Worm (Caenorhabditis elegans) whole organism, L3 larva: Measurements from ENCODE around the gene spig-7.

Experiments used
- R02D3.7 ChIP-seq: fragments of 150-350 bp; optimal IDR thresholded peaks from 2 replicates; lab custom pipeline; 2014; ENCODE audit warnings: missing biosample characterization, missing genetic modification characterization
- ZK546.5 ChIP-seq: sonication (generic microtip); optimal IDR thresholded peaks from 2 replicates; lab custom pipeline; 2017; ENCODE audit warnings: missing biosample characterization, missing genetic modification characterization
- ama-1 ChIP-seq: fragments of 150-350 bp; optimal IDR thresholded peaks from 2 replicates; lab custom pipeline; 2018
- ceh-82 ChIP-seq: fragments of 150-350 bp; optimal IDR thresholded peaks from 2 replicates; lab custom pipeline; 2014; ENCODE audit warnings: missing biosample characterization, missing genetic modification characterization
- ceh-9 ChIP-seq: sonication (generic microtip); optimal IDR thresholded peaks from 2 replicates; lab custom pipeline; 2018; ENCODE audit warnings: missing biosample characterization, missing genetic modification characterization
- egl-27 ChIP-seq: sonication (generic microtip); optimal IDR thresholded peaks from 4 replicates; lab custom pipeline; 2017; ENCODE audit warnings: missing biosample characterization, missing genetic modification reagents, missing genetic modification characterization
- elt-2 ChIP-seq: sonication (generic microtip); optimal IDR thresholded peaks from 2 replicates; lab custom pipeline; 2016; ENCODE audit warnings: missing genetic modification reagents, mild to moderate bottlenecking, missing genetic modification characterization, missing compliant biosample characterization
- lin-39 ChIP-seq: fragments of 150-350 bp; optimal IDR thresholded peaks from 2 replicates; lab custom pipeline; 2018; ENCODE audit warnings: missing biosample characterization, missing genetic modification reagents, missing genetic modification characterization
- nhr-23 ChIP-seq: fragments of 150-350 bp; optimal IDR thresholded peaks from 2 replicates; lab custom pipeline; 2014; ENCODE audit warnings: missing biosample characterization, missing genetic modification reagents, missing genetic modification characterization
- nhr-76 ChIP-seq: fragments of 150-350 bp; sonication (generic microtip); optimal IDR thresholded peaks from 5 replicates; lab custom pipeline; 2014; ENCODE audit warnings: missing biosample characterization, missing genetic modification characterization
- sea-2 ChIP-seq: fragments of 150-350 bp; sonication (generic microtip); optimal IDR thresholded peaks from 4 replicates; lab custom pipeline; 2014; ENCODE audit warnings: missing biosample characterization, missing genetic modification reagents, missing genetic modification characterization
- skn-1 ChIP-seq: fragments of 150-350 bp; optimal IDR thresholded peaks from 2 replicates; lab custom pipeline; 2014; ENCODE audit warnings: missing biosample characterization, missing genetic modification characterization

- TF ChIP-seq lin-39 (tag; lab: Kevin White, UChicago) = no peak
- TF ChIP-seq ceh-9 (tag; lab: Kevin White, UChicago) = no peak
- TF ChIP-seq ZK546.5 (tag; lab: Kevin White, UChicago) = no peak
- no peak for TF ChIP-seq elt-2 (tag; lab: Kevin White, UChicago)
- no peak for TF ChIP-seq sea-2 (GFP tag; lab: Kevin White, UChicago)
- no peak for TF ChIP-seq skn-1
- no peak for TF ChIP-seq ceh-82 (tag; lab: Kevin White, UChicago)
- no peak for TF ChIP-seq ama-1 (lab: Kevin White, UChicago)
- no peak for TF ChIP-seq R02D3.7
- no peak for TF ChIP-seq egl-27
- no peak for TF ChIP-seq nhr-76 (tag; lab: Kevin White, UChicago)
- no peak for TF ChIP-seq nhr-23 (tag; lab: Kevin White, UChicago)
These were observed 36.6 kb downstream of the spig-7 start, which contains the start of gene K02H11.4 for ce11 chrV:1531159-1531558.
